Fruit fly (Drosophila melanogaster): Measurements from ENCODE around the gene Kcmf1.
A peak's percentile ranks its signal among the peaks of the same experiment; 100 is the strongest.

The Kcmf1 gene

dm6 chr3R:9003600-9004223, 11.0 kb downstream of the Kcmf1 start, which contains the start of the genes CG31100 and CG11980 (continued):
- TF ChIP-seq kah (GFP tag; optimal IDR thresholded peaks at IDR 0.05) (no peak), Sry-δ (GFP tag; optimal IDR thresholded peaks at IDR 0.05) (peak; percentile 92), oc (tag; optimal IDR thresholded peaks at IDR 0.05) (no peak), mam (GFP tag; optimal IDR thresholded peaks at IDR 0.05) (no peak), MBD-R2 (GFP tag; IDR thresholded peaks at IDR 0.05) (peak; percentile 46), CG12155 (GFP tag; optimal IDR thresholded peaks at IDR 0.05) (peak; percentile 8), Gsc (GFP tag; IDR thresholded peaks at IDR 0.05) (no peak), CG17912 (GFP tag; optimal IDR thresholded peaks at IDR 0.05) (no peak), Ets97D (GFP tag; optimal IDR thresholded peaks at IDR 0.05) (peak; percentile 78), CG6689 (GFP tag; IDR thresholded peaks at IDR 0.05) (no peak), Dfd (GFP tag; optimal IDR thresholded peaks at IDR 0.05) (no peak), tx (GFP tag; optimal IDR thresholded peaks at IDR 0.05) (no peak), Myb (GFP tag; optimal IDR thresholded peaks at IDR 0.05) (peak; percentile 99), sisA (GFP tag; IDR thresholded peaks at IDR 0.05) (no peak), stc (GFP tag; IDR thresholded peaks at IDR 0.05) (no peak), NfI (GFP tag; optimal IDR thresholded peaks at IDR 0.05) (no peak), CG34422 (GFP tag; IDR thresholded peaks at IDR 0.05) (no peak), sima (GFP tag; optimal IDR thresholded peaks at IDR 0.05) (no peak), CG4617 (GFP tag; optimal IDR thresholded peaks at IDR 0.05; ENCODE audit: borderline replicate concordance) (peak; percentile 73), CG33213 (GFP tag; optimal IDR thresholded peaks at IDR 0.05) (peak; percentile 33), CG32767 (GFP tag; IDR thresholded peaks at IDR 0.05) (no peak), CG15601 (tag; optimal IDR thresholded peaks at IDR 0.05) (peak; percentile 24), CG13624 (GFP tag; optimal IDR thresholded peaks at IDR 0.05) (no peak), scrt (GFP tag; optimal IDR thresholded peaks at IDR 0.05) (no peak), CG3995 (GFP tag; optimal IDR thresholded peaks at IDR 0.05) (peak; percentile 18), HLH54F (GFP tag; optimal IDR thresholded peaks at IDR 0.05) (no peak), lmd (GFP tag; IDR thresholded peaks at IDR 0.05) (no peak), Max (GFP tag; optimal IDR thresholded peaks at IDR 0.05) (peak; percentile 13), CG5180 (GFP tag; optimal IDR thresholded peaks at IDR 0.05) (no peak), CG1832 (GFP tag; optimal IDR thresholded peaks at IDR 0.05) (no peak), knrl (GFP tag; IDR thresholded peaks at IDR 0.05; ENCODE audit: partially characterized antibody) (peak; percentile 73), CG13296 (GFP tag; optimal IDR thresholded peaks at IDR 0.05) (no peak), kay (GFP tag; optimal IDR thresholded peaks at IDR 0.05) (no peak), CG4820 (GFP tag; optimal IDR thresholded peaks at IDR 0.05) (no peak), MESR4 (GFP tag; optimal IDR thresholded peaks at IDR 0.05) (peak; percentile 77), CG7839 (tag; optimal IDR thresholded peaks at IDR 0.05) (no peak), CG17829 (tag; optimal IDR thresholded peaks at IDR 0.05) (peak; percentile 35), Sin3A (optimal IDR thresholded peaks at IDR 0.05) (peak; percentile 13), CG6272 (GFP tag; IDR thresholded peaks at IDR 0.05) (no peak), bab2 (GFP tag; optimal IDR thresholded peaks at IDR 0.05) (no peak), bsh (GFP tag; optimal IDR thresholded peaks at IDR 0.05) (no peak), Hmr (GFP tag; optimal IDR thresholded peaks at IDR 0.05) (no peak), Med (GFP tag) (peak; percentile 60), HmgZ (tag; optimal IDR thresholded peaks at IDR 0.05) (peak; percentile 56), Opbp (GFP tag; IDR thresholded peaks at IDR 0.05; ENCODE audit: partially characterized antibody) (peak; percentile 80), trem (tag; optimal IDR thresholded peaks at IDR 0.05) (peak; percentile 77), BEAF-32 (GFP tag; optimal IDR thresholded peaks at IDR 0.05) (peak; percentile 86), nerfin-1 (tag; optimal IDR thresholded peaks at IDR 0.05) (no peak), CG3847 (GFP tag; IDR thresholded peaks at IDR 0.05) (peak; percentile 46), CG34224 (GFP tag; IDR thresholded peaks at IDR 0.05; ENCODE audit: partially characterized antibody) (peak; percentile 73), Bgb (GFP tag; IDR thresholded peaks at IDR 0.05; ENCODE audit: partially characterized antibody) (peak; percentile 84)
